Worm (Caenorhabditis elegans) whole organism, young adult: ENCODE results near the gene dpy-17.

Experiments
- B0336.3 ChIP-seq: fragments of 200-800 bp; sonication (Bioruptor generic); IDR thresholded peaks from 2 replicates; pipeline ENCODE4 v1.3.6; 2022; ENCODE audit warnings: missing genetic modification characterization, missing compliant biosample characterization
- C17E4.6 ChIP-seq: fragments of 200-800 bp; sonication (Bioruptor generic); IDR thresholded peaks from 2 replicates; pipeline ENCODE4 v1.3.6; 2022; ENCODE audit warnings: missing genetic modification reagents, missing genetic modification characterization, missing compliant biosample characterization
- D2030.7 ChIP-seq: fragments of 200-800 bp; sonication (Bioruptor generic); IDR thresholded peaks from 2 replicates; pipeline ENCODE4 v1.3.6; 2022; ENCODE audit warnings: missing genetic modification reagents, missing genetic modification characterization, missing compliant biosample characterization
- F22D6.2 ChIP-seq: sonication (generic microtip); optimal IDR thresholded peaks from 2 replicates; lab custom pipeline; 2016; ENCODE audit warnings: mild to moderate bottlenecking, missing genetic modification characterization, missing compliant biosample characterization
- F39B2.1 ChIP-seq: fragments of 200-800 bp; sonication (Bioruptor generic); IDR thresholded peaks from 2 replicates; pipeline ENCODE4 v1.3.6; 2022; ENCODE audit warnings: missing genetic modification reagents, missing genetic modification characterization, missing compliant biosample characterization
- Y53F4B.3 ChIP-seq: fragments of 200-800 bp; sonication (Bioruptor generic); IDR thresholded peaks from 2 replicates; pipeline ENCODE4 v1.3.6; 2022; ENCODE audit warnings: missing genetic modification reagents, missing genetic modification characterization, missing compliant biosample characterization
- Y56A3A.18 ChIP-seq: fragments of 200-800 bp; sonication (Bioruptor generic); IDR thresholded peaks from 2 replicates; pipeline ENCODE4 v1.3.6; 2022; ENCODE audit warnings: missing genetic modification reagents, missing genetic modification characterization, missing compliant biosample characterization
- Y67H2A.10 ChIP-seq: fragments of 200-800 bp; sonication (Bioruptor generic); conservative IDR thresholded peaks from 2 replicates; pipeline ENCODE4 v1.3.6; 2022; ENCODE audit warnings: missing genetic modification reagents, missing genetic modification characterization, missing compliant biosample characterization
- Y95B8A.8 ChIP-seq: fragments of 200-800 bp; sonication (Bioruptor generic); IDR thresholded peaks from 2 replicates; pipeline ENCODE4 v1.3.6; 2022; ENCODE audit warnings: missing genetic modification reagents, missing genetic modification characterization, missing compliant biosample characterization
- akir-1 ChIP-seq: fragments of 200-800 bp; sonication (Bioruptor generic); optimal IDR thresholded peaks from 2 replicates; lab custom pipeline; 2018; ENCODE audit warnings: mild to moderate bottlenecking, missing genetic modification characterization, moderate library complexity, missing compliant biosample characterization
- aptf-3 ChIP-seq: fragments of 200-800 bp; sonication (Bioruptor generic); IDR thresholded peaks from 2 replicates; pipeline ENCODE4 v1.3.6; 2022; ENCODE audit warnings: missing genetic modification characterization, missing compliant biosample characterization
- atf-7 ChIP-seq: sonication (generic microtip); optimal IDR thresholded peaks from 2 replicates; lab custom pipeline; 2017; ENCODE audit warnings: mild to moderate bottlenecking, missing genetic modification characterization, missing compliant biosample characterization
- cebp-1 ChIP-seq, 2 experiments: fragments of 200-800 bp in 1 of 2; sonication (Bioruptor generic) in 1 of 2; sonication (generic microtip) in 1 of 2; IDR thresholded peaks in 1 of 2; optimal IDR thresholded peaks in 1 of 2; 2 replicates each; pipeline versions ENCODE4 v1.3.6 to Lab custom; 2017 to 2022; ENCODE audit warnings: missing compliant biosample characterization in 2 of 2, missing genetic modification characterization in 2 of 2, mild to moderate bottlenecking in 1 of 2, missing genetic modification reagents in 1 of 2, moderate library complexity in 1 of 2
- ceh-100 ChIP-seq: fragments of 200-800 bp; sonication (Bioruptor generic); IDR thresholded peaks from 2 replicates; pipeline ENCODE4 v1.3.6; 2022; ENCODE audit warnings: missing genetic modification reagents, missing genetic modification characterization, missing compliant biosample characterization
- ceh-27 ChIP-seq: fragments of 200-800 bp; sonication (Bioruptor generic); optimal IDR thresholded peaks from 2 replicates; lab custom pipeline; 2018; ENCODE audit warnings: mild to moderate bottlenecking, missing genetic modification characterization, moderate library complexity, missing compliant biosample characterization
- ceh-58 ChIP-seq: fragments of 200-800 bp; sonication (Bioruptor generic); IDR thresholded peaks from 2 replicates; pipeline ENCODE4 v1.3.6; 2022; ENCODE audit warnings: missing genetic modification characterization, missing compliant biosample characterization
- ceh-79 ChIP-seq: sonication (generic microtip); optimal IDR thresholded peaks from 2 replicates; lab custom pipeline; 2017; ENCODE audit warnings: mild to moderate bottlenecking, missing genetic modification characterization, missing compliant biosample characterization
- die-1 ChIP-seq: sonication (generic microtip); optimal IDR thresholded peaks from 2 replicates; lab custom pipeline; 2016; ENCODE audit warnings: missing genotype, mild to moderate bottlenecking, missing genetic modification characterization, missing compliant biosample characterization
- dox-1 ChIP-seq: fragments of 200-800 bp; sonication (Bioruptor generic); IDR thresholded peaks from 2 replicates; pipeline ENCODE4 v1.3.6; 2022; ENCODE audit warnings: missing genetic modification reagents, missing genetic modification characterization, missing compliant biosample characterization
- dpl-1 ChIP-seq: fragments of 150-350 bp; optimal IDR thresholded peaks from 2 replicates; lab custom pipeline; 2014; ENCODE audit warnings: missing biosample characterization, missing genetic modification reagents, missing genetic modification characterization
- efl-1 ChIP-seq: fragments of 150-350 bp; optimal IDR thresholded peaks from 2 replicates; lab custom pipeline; 2014; ENCODE audit warnings: missing biosample characterization, missing genetic modification reagents, missing genetic modification characterization
- egrh-3 ChIP-seq: fragments of 200-800 bp; sonication (Bioruptor generic); IDR thresholded peaks from 2 replicates; pipeline ENCODE4 v1.3.6; 2022; ENCODE audit warnings: missing genetic modification reagents, missing genetic modification characterization, missing compliant biosample characterization
- gei-17 ChIP-seq: fragments of 200-800 bp; sonication (Bioruptor generic); optimal IDR thresholded peaks from 2 replicates; lab custom pipeline; 2018; ENCODE audit warnings: mild to moderate bottlenecking, missing genetic modification characterization, missing compliant biosample characterization
- hlh-12 ChIP-seq: sonication (generic microtip); optimal IDR thresholded peaks from 2 replicates; lab custom pipeline; 2016; ENCODE audit warnings: missing genetic modification characterization, missing compliant biosample characterization
- hmg-1.2 ChIP-seq: fragments of 200-800 bp; sonication (Bioruptor generic); IDR thresholded peaks from 2 replicates; pipeline ENCODE4 v1.3.6; 2022; ENCODE audit warnings: missing genetic modification reagents, missing genetic modification characterization, missing compliant biosample characterization
- lag-1 ChIP-seq: fragments of 200-800 bp; sonication (Bioruptor generic); IDR thresholded peaks from 2 replicates; pipeline ENCODE4 v1.3.6; 2022; ENCODE audit warnings: missing genetic modification reagents, missing genetic modification characterization, missing compliant biosample characterization
- lin-26 ChIP-seq: fragments of 200-800 bp; sonication (Bioruptor generic); IDR thresholded peaks from 2 replicates; pipeline ENCODE4 v1.3.6; 2022; ENCODE audit warnings: missing genetic modification reagents, missing genetic modification characterization, missing compliant biosample characterization
- lin-40 ChIP-seq: sonication (generic microtip); optimal IDR thresholded peaks from 2 replicates; lab custom pipeline; 2016; ENCODE audit warnings: missing genetic modification characterization, mild to moderate bottlenecking, missing compliant biosample characterization, missing genotype, missing genetic modification reagents
- lin-54 ChIP-seq: fragments of 200-800 bp; sonication (Bioruptor generic); optimal IDR thresholded peaks from 2 replicates; lab custom pipeline; 2018; ENCODE audit warnings: mild to moderate bottlenecking, missing genetic modification characterization, missing compliant biosample characterization
- mcd-1 ChIP-seq: fragments of 200-800 bp; sonication (Bioruptor generic); IDR thresholded peaks from 2 replicates; pipeline ENCODE4 v1.3.6; 2022; ENCODE audit warnings: missing genetic modification reagents, missing genetic modification characterization, missing compliant biosample characterization
- mel-28 ChIP-seq: sonication (generic microtip); optimal IDR thresholded peaks from 2 replicates; lab custom pipeline; 2016; ENCODE audit warnings: borderline replicate concordance, mild to moderate bottlenecking, missing genetic modification characterization, missing compliant biosample characterization
- mxl-1 ChIP-seq: sonication (generic microtip); optimal IDR thresholded peaks from 2 replicates; lab custom pipeline; 2016; ENCODE audit warnings: missing genetic modification characterization, missing compliant biosample characterization
- nfya-1 ChIP-seq: sonication (generic microtip); optimal IDR thresholded peaks from 2 replicates; lab custom pipeline; 2017; ENCODE audit warnings: antibody characterized with exemption, missing compliant biosample characterization, missing genetic modification characterization, borderline replicate concordance; ENCODE audit not compliant: insufficient read depth
- nfya-2 ChIP-seq: fragments of 200-800 bp; sonication (Bioruptor generic); IDR thresholded peaks from 2 replicates; pipeline ENCODE4 v1.3.6; 2022; ENCODE audit warnings: missing genetic modification reagents, missing genetic modification characterization, missing compliant biosample characterization
- nfyb-1 ChIP-seq: fragments of 200-800 bp; sonication (Bioruptor generic); IDR thresholded peaks from 2 replicates; pipeline ENCODE4 v1.3.6; 2022; ENCODE audit warnings: missing genetic modification reagents, missing genetic modification characterization, missing compliant biosample characterization
- nhr-27 ChIP-seq: fragments of 200-800 bp; sonication (Bioruptor generic); optimal IDR thresholded peaks from 2 replicates; lab custom pipeline; 2018; ENCODE audit warnings: mild to moderate bottlenecking, missing genetic modification characterization, moderate library complexity, missing compliant biosample characterization
- nhr-80 ChIP-seq: sonication (generic microtip); optimal IDR thresholded peaks from 2 replicates; lab custom pipeline; 2016; ENCODE audit warnings: missing genetic modification characterization, missing compliant biosample characterization
- rcor-1 ChIP-seq: fragments of 200-800 bp; sonication (Bioruptor generic); IDR thresholded peaks from 2 replicates; pipeline ENCODE4 v1.3.6; 2022; ENCODE audit warnings: missing genetic modification reagents, missing genetic modification characterization, missing compliant biosample characterization
- rpc-1 ChIP-seq, 2 experiments: fragments of 150-350 bp in 1 of 2; sonication (generic microtip) in 1 of 2; optimal IDR thresholded peaks; 2 replicates each; lab custom pipeline; 2014 to 2018; ENCODE audit warnings: missing biosample characterization in 1 of 2, missing genetic modification characterization in 1 of 2, missing genetic modification reagents in 1 of 2, missing genotype in 1 of 2
- sdz-38 ChIP-seq: sonication (generic microtip); optimal IDR thresholded peaks from 2 replicates; lab custom pipeline; 2016; ENCODE audit warnings: missing genotype, missing genetic modification characterization, missing compliant biosample characterization
- sea-2 ChIP-seq: fragments of 200-800 bp; sonication (Bioruptor generic); IDR thresholded peaks from 2 replicates; pipeline ENCODE4 v1.3.6; 2022; ENCODE audit warnings: missing genetic modification characterization, missing compliant biosample characterization
- snpc-3.4 ChIP-seq: sonication (generic microtip); optimal IDR thresholded peaks from 2 replicates; lab custom pipeline; 2017; ENCODE audit warnings: missing genetic modification characterization, mild to moderate bottlenecking, missing compliant biosample characterization, antibody characterized with exemption, moderate library complexity, missing genotype, missing genetic modification reagents
- tbp1 ChIP-seq: fragments of 200-800 bp; sonication (Bioruptor generic); optimal IDR thresholded peaks from 2 replicates; lab custom pipeline; 2018; ENCODE audit warnings: mild to moderate bottlenecking, missing genetic modification characterization, missing compliant biosample characterization
- tbx-9 ChIP-seq: sonication (generic microtip); optimal IDR thresholded peaks from 2 replicates; lab custom pipeline; 2016; ENCODE audit warnings: borderline replicate concordance, missing genetic modification characterization, inconsistent platforms, missing compliant biosample characterization
- zfh-2 ChIP-seq: fragments of 200-800 bp; sonication (Bioruptor generic); conservative IDR thresholded peaks from 2 replicates; pipeline ENCODE4 v1.3.6; 2022; ENCODE audit warnings: missing genetic modification reagents, missing genetic modification characterization, missing compliant biosample characterization
- ztf-26 ChIP-seq: sonication (generic microtip); optimal IDR thresholded peaks from 2 replicates; lab custom pipeline; 2017; ENCODE audit warnings: missing genetic modification characterization, missing compliant biosample characterization

The dpy-17 gene

DNA sequence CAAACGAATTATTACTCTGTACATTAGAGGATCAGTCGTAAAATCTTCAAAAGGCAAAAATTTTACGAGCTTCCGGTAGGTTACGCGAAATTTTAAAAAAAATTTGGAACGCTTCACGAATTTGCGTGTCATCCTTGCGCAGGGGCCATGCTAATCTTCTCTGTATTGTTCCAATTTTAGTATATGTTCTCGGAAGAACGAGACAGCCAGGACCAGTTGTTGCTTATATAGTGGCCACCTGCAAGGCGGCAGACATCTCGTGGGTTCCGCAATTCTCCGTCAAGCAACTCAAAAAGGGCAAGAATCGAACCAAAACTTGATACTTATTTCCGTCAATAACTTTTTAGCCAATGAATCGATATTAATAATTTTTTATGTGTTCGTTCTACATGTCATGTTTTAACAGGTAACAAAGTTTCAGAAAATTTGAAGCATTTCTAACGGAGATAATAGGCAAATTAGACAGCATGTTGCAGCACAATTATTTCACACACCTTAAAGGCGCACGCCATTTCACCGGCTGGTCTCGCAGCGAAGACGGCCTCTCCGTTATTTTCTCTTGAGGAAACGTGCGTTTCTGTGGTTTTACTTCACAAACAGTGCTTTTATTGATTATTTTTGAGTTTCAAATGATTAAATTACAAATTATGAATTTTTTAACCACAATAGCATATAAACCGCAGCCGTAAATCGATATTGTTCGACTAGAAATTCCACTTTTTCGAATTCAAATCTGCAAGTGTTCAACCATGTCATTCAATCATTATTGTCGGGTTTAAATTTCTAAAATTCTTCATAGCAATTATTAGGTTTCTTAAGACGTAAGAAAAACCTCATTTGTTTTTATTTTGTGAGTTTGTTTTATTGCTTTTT is 26.2 kb upstream of the dpy-17 start (continued):
- TF ChIP-seq akir-1 (GFP tag; lab: Kevin White, UChicago) (no peak), Y95B8A.8 (peak; percentile 90), D2030.7 (peak; percentile 83), ceh-27 (GFP tag; lab: Kevin White, UChicago) (peak; percentile 65), lin-54 (GFP tag; lab: Kevin White, UChicago) (peak; percentile 84), ceh-58 (0 out of 2 replicates have a peak, but pooled peaks have one; percentile 84), nfyb-1 (peak; percentile 94), nfya-1 (no peak), die-1 (peak; percentile 91), dpl-1 (GFP tag; lab: Kevin White, UChicago) (no peak), F39B2.1 (no peak), lin-40 (tag; lab: Kevin White, UChicago) (peak; percentile 91), lag-1 (GFP tag; lab: Robert Waterston, UW) (no peak), mcd-1 (GFP tag; lab: Robert Waterston, UW) (peak; percentile 87), nhr-27 (tag; lab: Kevin White, UChicago) (no peak), egrh-3 (GFP tag; lab: Robert Waterston, UW) (0 out of 2 replicates have a peak, but pooled peaks have one; percentile 28), ceh-100 (GFP tag; lab: Robert Waterston, UW) (peak; percentile 81), hmg-1.2 (peak; percentile 86), Y53F4B.3 (GFP tag; lab: Robert Waterston, UW) (peak; percentile 87), aptf-3 (GFP tag; lab: Robert Waterston, UW) (peak; percentile 93), nhr-80 (tag; lab: Kevin White, UChicago) (peak; percentile 55), mel-28 (tag; lab: Kevin White, UChicago) (peak; percentile 40), tbp1 (GFP tag; lab: Kevin White, UChicago) (peak; percentile 86), efl-1 (GFP tag; lab: Kevin White, UChicago) (peak; percentile 25), rcor-1 (GFP tag; lab: Robert Waterston, UW) (peak; percentile 78), dox-1 (GFP tag; lab: Robert Waterston, UW) (peak; percentile 88), sdz-38 (tag; lab: Kevin White, UChicago) (no peak), sea-2 (GFP tag; lab: Robert Waterston, UW) (0 out of 2 replicates have a peak, but pooled peaks have one; percentile 52), rpc-1 (optimal IDR thresholded peaks at IDR 0.05; lab: Kevin White, UChicago) (peak; percentile 70), rpc-1 (tag; optimal IDR thresholded peaks at IDR 0.05; lab: Kevin White, UChicago) (peak; percentile 89), B0336.3 (GFP tag; lab: Robert Waterston, UW) (peak; percentile 91), ceh-79 (tag; lab: Kevin White, UChicago) (peak; percentile 73), cebp-1 (GFP tag; IDR thresholded peaks at IDR 0.05; lab: Robert Waterston, UW) (peak; percentile 59), cebp-1 (tag; optimal IDR thresholded peaks at IDR 0.05; lab: Kevin White, UChicago) (peak; percentile 83), snpc-3.4 (tag; lab: Kevin White, UChicago) (peak; percentile 95), tbx-9 (no peak), Y56A3A.18 (peak; percentile 83), hlh-12 (peak; percentile 72), atf-7 (tag; lab: Kevin White, UChicago) (peak; percentile 76), gei-17 (GFP tag; lab: Kevin White, UChicago) (peak; percentile 54), lin-26 (peak; percentile 94), Y67H2A.10 (GFP tag; lab: Robert Waterston, UW) (peak; percentile 12; the same call in 1 of the 2 replicates), nfya-2 (0 out of 2 replicates have a peak, but pooled peaks have one; percentile 81), F22D6.2 (tag; lab: Kevin White, UChicago) (peak; percentile 62), ztf-26 (peak; percentile 69), zfh-2 (GFP tag; lab: Robert Waterston, UW) (no peak), C17E4.6 (GFP tag; lab: Robert Waterston, UW) (peak; percentile 81), mxl-1 (peak; percentile 74)
